Fruit fly (Drosophila melanogaster) whole organism, wandering third instar larva: Measurements from ENCODE around the gene APP-BP1.
A peak's percentile ranks its signal among the peaks of the same experiment; 100 is the strongest.

Experiments
- Abd-B ChIP-seq: fragments of >200 bp; optimal IDR thresholded peaks from 2 replicates; lab custom pipeline; 2017; ENCODE audit warnings: missing biosample characterization, missing genetic modification characterization
- CG32264 ChIP-seq: fragments of 200-800 bp; sonication (Bioruptor generic); optimal IDR thresholded peaks from 2 replicates; lab custom pipeline; 2016; ENCODE audit warnings: missing biosample characterization, missing genetic modification characterization
- CG9705 ChIP-seq: fragments of 200-800 bp; sonication (Bioruptor generic); optimal IDR thresholded peaks from 2 replicates; lab custom pipeline; 2018; ENCODE audit warnings: missing biosample characterization, mild to moderate bottlenecking, missing genetic modification characterization
- CrebA ChIP-seq: fragments of 200-800 bp; sonication (Bioruptor generic); optimal IDR thresholded peaks from 2 replicates; lab custom pipeline; 2016; ENCODE audit warnings: missing biosample characterization, mild to moderate bottlenecking, missing genetic modification characterization, borderline replicate concordance
- Dfd ChIP-seq: fragments of >200 bp; optimal IDR thresholded peaks from 2 replicates; lab custom pipeline; 2017; ENCODE audit warnings: missing biosample characterization, missing genetic modification characterization
- Dif ChIP-seq: fragments of 200-275, 200-300 bp; sonication (Bioruptor generic); optimal IDR thresholded peaks from 2 replicates; lab custom pipeline; 2018; ENCODE audit warnings: missing biosample characterization, missing genetic modification characterization; ENCODE audit not compliant: partially characterized antibody
- GATAd ChIP-seq: sonication (Bioruptor generic); optimal IDR thresholded peaks from 2 replicates; lab custom pipeline; 2016; ENCODE audit warnings: missing biosample characterization, missing genetic modification characterization
- HLH106 ChIP-seq: fragments of 200-800 bp; optimal IDR thresholded peaks from 3 replicates; lab custom pipeline; 2019; ENCODE audit warnings: missing biosample characterization, mild to moderate bottlenecking, missing genetic modification characterization, moderate library complexity
- Hnf4 ChIP-seq: fragments of 200-800 bp; sonication (Bioruptor generic); optimal IDR thresholded peaks from 2 replicates; lab custom pipeline; 2016; ENCODE audit warnings: missing biosample characterization, mild to moderate bottlenecking, missing genetic modification characterization
- Hr78 ChIP-seq: fragments of >200 bp; optimal IDR thresholded peaks from 2 replicates; lab custom pipeline; 2017; ENCODE audit warnings: missing biosample characterization, missing genetic modification characterization
- Hr83 ChIP-seq: fragments of 200-300 bp; sonication (Bioruptor generic); optimal IDR thresholded peaks from 2 replicates; lab custom pipeline; 2016; ENCODE audit warnings: missing biosample characterization, mild to moderate bottlenecking, missing genetic modification characterization, moderate library complexity; ENCODE audit not compliant: poor library complexity, severe bottlenecking
- Jra ChIP-seq: sonication (Bioruptor generic); optimal IDR thresholded peaks from 2 replicates; lab custom pipeline; 2016; ENCODE audit warnings: missing biosample characterization, missing genetic modification characterization
- Mio ChIP-seq: sonication (Bioruptor generic); optimal IDR thresholded peaks from 2 replicates; lab custom pipeline; 2016; ENCODE audit warnings: missing biosample characterization, missing genetic modification characterization
- Myc ChIP-seq: fragments of >200 bp; optimal IDR thresholded peaks from 2 replicates; lab custom pipeline; 2017
- N ChIP-seq: fragments of >200 bp; optimal IDR thresholded peaks from 2 replicates; lab custom pipeline; 2018; ENCODE audit warnings: missing biosample characterization, missing external identifiers, missing genetic modification characterization
- OdsH ChIP-seq: fragments of 200-800 bp; sonication (Bioruptor generic); optimal IDR thresholded peaks from 2 replicates; lab custom pipeline; 2016; ENCODE audit warnings: missing biosample characterization, mild to moderate bottlenecking, missing genetic modification characterization
- Rel ChIP-seq, 2 experiments: fragments of 200-800 bp; sonication (Bioruptor generic) in 1 of 2; optimal IDR thresholded peaks; 2 replicates in 1 of 2; 3 replicates in 1 of 2; lab custom pipeline; 2016 to 2019; ENCODE audit warnings: mild to moderate bottlenecking in 2 of 2, missing biosample characterization in 2 of 2, missing genetic modification characterization in 2 of 2, moderate library complexity in 1 of 2
- Sp1 ChIP-seq: fragments of 200-800 bp; sonication (Bioruptor generic); optimal IDR thresholded peaks from 3 replicates; lab custom pipeline; 2019; ENCODE audit warnings: missing biosample characterization, mild to moderate bottlenecking, missing genetic modification characterization, moderate library complexity
- Vsx2 ChIP-seq: fragments of 200-300, 225-300 bp; sonication (Bioruptor generic); optimal IDR thresholded peaks from 2 replicates; lab custom pipeline; 2018; ENCODE audit warnings: missing biosample characterization, missing genetic modification characterization; ENCODE audit not compliant: partially characterized antibody
- br ChIP-seq: fragments of 200-800 bp; sonication (Bioruptor generic); optimal IDR thresholded peaks from 2 replicates; lab custom pipeline; 2016; ENCODE audit warnings: missing biosample characterization, missing genetic modification characterization
- brk ChIP-seq: fragments of 200-800 bp; sonication (Bioruptor generic); optimal IDR thresholded peaks from 2 replicates; lab custom pipeline; 2016; ENCODE audit warnings: missing biosample characterization, mild to moderate bottlenecking, missing genetic modification characterization
- dl ChIP-seq, 2 experiments: fragments of 175-275, 200-275 bp in 1 of 2; fragments of 200-275 bp in 1 of 2; sonication (Bioruptor generic); optimal IDR thresholded peaks; lab custom pipeline; 2018; ENCODE audit warnings: mild to moderate bottlenecking in 2 of 2, missing biosample characterization in 2 of 2, missing genetic modification characterization in 2 of 2, moderate library complexity in 2 of 2; ENCODE audit not compliant: partially characterized antibody in 2 of 2, insufficient read depth in 1 of 2
- dmrt93B ChIP-seq: fragments of 200-800 bp; sonication (Bioruptor generic); optimal IDR thresholded peaks from 2 replicates; lab custom pipeline; 2018; ENCODE audit warnings: missing biosample characterization, mild to moderate bottlenecking, missing genetic modification characterization
- dsf ChIP-seq: sonication (Bioruptor generic); optimal IDR thresholded peaks from 2 replicates; lab custom pipeline; 2016; ENCODE audit warnings: missing biosample characterization, missing genetic modification characterization, borderline replicate concordance
- ey ChIP-seq: fragments of 200-800 bp; sonication (Bioruptor generic); optimal IDR thresholded peaks from 2 replicates; lab custom pipeline; 2016; ENCODE audit warnings: missing biosample characterization, missing genetic modification characterization
- foxo ChIP-seq, 2 experiments: fragments of 200-800 bp; sonication (Bioruptor generic); optimal IDR thresholded peaks; 2 replicates in 1 of 2; 3 replicates in 1 of 2; lab custom pipeline; 2016 to 2017; ENCODE audit warnings: missing biosample characterization in 2 of 2, missing genetic modification characterization in 2 of 2
- fru ChIP-seq: fragments of 200-800 bp; sonication (Bioruptor generic); optimal IDR thresholded peaks from 3 replicates; lab custom pipeline; 2016; ENCODE audit warnings: missing biosample characterization, mild to moderate bottlenecking, missing genetic modification characterization
- h ChIP-seq: fragments of 200-800 bp; sonication (Bioruptor generic); optimal IDR thresholded peaks from 3 replicates; lab custom pipeline; 2016; ENCODE audit warnings: missing biosample characterization, mild to moderate bottlenecking, missing genetic modification characterization
- jim ChIP-seq: fragments of 175-275, 200-325 bp; sonication (Bioruptor generic); optimal IDR thresholded peaks from 2 replicates; lab custom pipeline; 2016; ENCODE audit warnings: missing biosample characterization, mild to moderate bottlenecking, missing genetic modification characterization
- pan ChIP-seq: fragments of >200 bp; optimal IDR thresholded peaks from 2 replicates; lab custom pipeline; 2017
- psq ChIP-seq: fragments of 200-800 bp; sonication (Bioruptor generic); optimal IDR thresholded peaks from 3 replicates; lab custom pipeline; 2017; ENCODE audit warnings: missing biosample characterization, mild to moderate bottlenecking, missing genetic modification characterization, moderate library complexity
- rgr ChIP-seq: fragments of 200-800 bp; sonication (Bioruptor generic); optimal IDR thresholded peaks from 3 replicates; lab custom pipeline; 2016; ENCODE audit warnings: missing biosample characterization, mild to moderate bottlenecking, missing genetic modification characterization
- sage ChIP-seq: fragments of 200-800 bp; sonication (Bioruptor generic); optimal IDR thresholded peaks from 2 replicates; lab custom pipeline; 2016; ENCODE audit warnings: missing biosample characterization, mild to moderate bottlenecking, missing genetic modification characterization
- sv ChIP-seq: fragments of 200-800 bp; sonication (Bioruptor generic); optimal IDR thresholded peaks from 3 replicates; lab custom pipeline; 2016; ENCODE audit warnings: missing biosample characterization, missing genetic modification characterization
- tai ChIP-seq: sonication (Bioruptor generic); optimal IDR thresholded peaks from 2 replicates; lab custom pipeline; 2016; ENCODE audit warnings: missing biosample characterization, missing genetic modification characterization
- woc ChIP-seq: sonication (Bioruptor generic); optimal IDR thresholded peaks from 2 replicates; lab custom pipeline; 2016; ENCODE audit warnings: missing biosample characterization, mild to moderate bottlenecking, missing genetic modification characterization

The APP-BP1 gene

dm6 chr3L:11097982-11098663, at the start of gene APP-BP1, which contains the start of gene Irbp18:
Gene APP-BP1, plus strand, starts transcription at chr3L:11098412.
Gene Irbp18, minus strand, starts transcription at chr3L:11098186.
- TF ChIP-seq Hr83 (GFP tag; lab: Kevin White, UChicago) (peak; percentile 82), Myc (lab: Kevin White, UChicago) (peak; percentile 47), pan (lab: Kevin White, UChicago) (no peak), Hr78 (GFP tag; lab: Kevin White, UChicago) (no peak), OdsH (peak; percentile 94), CrebA (GFP tag; lab: Kevin White, UChicago) (no peak), h (GFP tag; lab: Kevin White, UChicago) (peak; percentile 96), foxo (GFP tag; optimal IDR thresholded peaks at IDR 0.05; lab: Kevin White, UChicago) (peak; percentile 79 to 96), GATAd (GFP tag; lab: Kevin White, UChicago) (peak; percentile 81), Sp1 (peak; percentile 93), dmrt93B (GFP tag; lab: Kevin White, UChicago) (peak; percentile 86), Rel (GFP tag; optimal IDR thresholded peaks at IDR 0.05; lab: Kevin White, UChicago) (peak; percentile 70), Rel (tag; optimal IDR thresholded peaks at IDR 0.05; lab: Kevin White, UChicago) (peak; percentile 71), sage (GFP tag; lab: Kevin White, UChicago) (peak; percentile 87), Abd-B (no peak), CG9705 (GFP tag; lab: Kevin White, UChicago) (peak; percentile 85), CG32264 (GFP tag; lab: Kevin White, UChicago) (peak; percentile 88), sv (GFP tag; lab: Kevin White, UChicago) (peak; percentile 97), Mio (GFP tag; lab: Kevin White, UChicago) (peak; percentile 39), br (GFP tag; lab: Kevin White, UChicago) (peak; percentile 95), Hnf4 (peak; percentile 92), Dif (GFP tag; lab: Kevin White, UChicago) (no peak), Vsx2 (no peak), psq (GFP tag; lab: Kevin White, UChicago) (peak; percentile 91), fru (GFP tag; lab: Kevin White, UChicago) (peak; percentile 96), jim (GFP tag; lab: Kevin White, UChicago) (no peak), HLH106 (peak; percentile 92), ey (GFP tag; lab: Kevin White, UChicago) (peak; percentile 95), brk (GFP tag; lab: Kevin White, UChicago) (peak; percentile 88), woc (GFP tag; lab: Kevin White, UChicago) (peak; percentile 89), tai (GFP tag; lab: Kevin White, UChicago) (peak; percentile 93), rgr (GFP tag; lab: Kevin White, UChicago) (peak; percentile 95), Dfd (GFP tag; lab: Kevin White, UChicago) (no peak), dsf (GFP tag; lab: Kevin White, UChicago) (peak; percentile 80), Jra (GFP tag; lab: Kevin White, UChicago) (peak; percentile 93), N (GFP tag; lab: Kevin White, UChicago) (no peak)
- TF ChIP-seq, all 38 proteins: peak for 26

dm6 chr3L:11049414-11049813, 48.8 kb upstream of the APP-BP1 start:
- TF ChIP-seq Sp1: no peak
- no peak for TF ChIP-seq br (GFP tag; lab: Kevin White, UChicago)
- TF ChIP-seq, all 38 proteins: peak for 0

dm6 chr3L:11051271-11051670, 46.9 kb upstream of the APP-BP1 start, which contains the start of gene CG43693:
Gene CG43693, minus strand, starts transcription at chr3L:11051371.
- TF ChIP-seq CG32264 (GFP tag; lab: Kevin White, UChicago): no peak
- TF ChIP-seq pan (lab: Kevin White, UChicago): no peak
- TF ChIP-seq Jra (GFP tag; lab: Kevin White, UChicago): no peak
- TF ChIP-seq Hr83 (GFP tag; lab: Kevin White, UChicago): no peak
- TF ChIP-seq GATAd (GFP tag; lab: Kevin White, UChicago): no peak
- TF ChIP-seq Rel (GFP tag; optimal IDR thresholded peaks at IDR 0.05; lab: Kevin White, UChicago): no peak
- TF ChIP-seq Rel (tag; optimal IDR thresholded peaks at IDR 0.05; lab: Kevin White, UChicago): no peak
- no peak for TF ChIP-seq Hr78 (GFP tag; lab: Kevin White, UChicago)
- TF ChIP-seq sv (GFP tag; lab: Kevin White, UChicago): no peak
- no peak for TF ChIP-seq Dif (GFP tag; lab: Kevin White, UChicago)
- TF ChIP-seq sage (GFP tag; lab: Kevin White, UChicago): no peak
- TF ChIP-seq foxo (GFP tag; optimal IDR thresholded peaks at IDR 0.05; lab: Kevin White, UChicago): no peak
- no peak for TF ChIP-seq dmrt93B (GFP tag; lab: Kevin White, UChicago)
- TF ChIP-seq dl (GFP tag; optimal IDR thresholded peaks at IDR 0.05; lab: Kevin White, UChicago; ENCODE audit: insufficient read depth in 1 of 2, partially characterized antibody in 2 of 2): no peak
- TF ChIP-seq psq (GFP tag; lab: Kevin White, UChicago): no peak
- TF ChIP-seq Dfd (GFP tag; lab: Kevin White, UChicago): no peak
- TF ChIP-seq, all 38 proteins: peak for 0
